Worm (Caenorhabditis elegans) whole organism, L1 larva: ENCODE results near the gene cytb-5.1.

Source experiments
- ama-1 ChIP-seq: fragments of 150-350 bp; optimal IDR thresholded peaks from 2 replicates; lab custom pipeline; 2014
- elt-2 ChIP-seq: sonication (generic microtip); optimal IDR thresholded peaks from 2 replicates; lab custom pipeline; 2016; ENCODE audit warnings: missing genetic modification characterization, mild to moderate bottlenecking, inconsistent platforms, missing compliant biosample characterization, missing genetic modification reagents
- ztf-11 ChIP-seq, 2 experiments: sonication (generic microtip); optimal IDR thresholded peaks; 2 replicates each; lab custom pipeline; 2016 to 2017; ENCODE audit warnings: missing genetic modification characterization in 2 of 2, missing biosample characterization in 1 of 2, missing compliant biosample characterization in 1 of 2

DNA sequence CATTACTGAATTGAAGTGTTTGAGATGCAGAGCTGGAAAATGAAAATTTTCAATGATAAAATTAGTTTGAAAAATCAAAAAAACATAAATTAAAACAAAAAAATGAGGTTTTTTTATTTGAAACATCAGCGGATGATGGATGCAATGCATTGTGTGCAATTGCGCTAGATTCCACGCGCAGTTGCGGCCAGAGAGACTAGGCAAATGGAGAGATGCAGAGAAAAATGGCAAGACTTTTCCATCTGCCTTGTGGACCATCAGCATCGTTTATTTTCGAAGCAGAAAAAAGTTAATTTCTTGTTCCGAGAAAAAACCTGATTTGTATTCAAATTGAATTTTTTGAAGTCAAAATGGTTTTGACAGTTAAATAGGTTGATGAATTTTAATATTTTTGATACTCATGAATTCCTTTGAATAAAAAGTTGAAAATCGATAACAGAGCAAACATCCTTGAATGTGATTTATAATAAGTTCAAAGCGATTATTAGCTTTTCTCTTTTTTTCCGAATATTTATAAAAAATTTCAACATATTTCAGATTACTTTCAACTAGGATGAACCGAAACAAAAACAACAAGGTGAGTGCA lies 5.8 kb upstream of the cytb-5.1 start, which contains the start of the genes C31E10.5 and C31E10.6:
- TF ChIP-seq ztf-11 (tag; optimal IDR thresholded peaks at IDR 0.05; lab: Kevin White, UChicago) (no peak), elt-2 (tag; lab: Kevin White, UChicago) (no peak), ama-1 (lab: Kevin White, UChicago) (no peak)
